Fruit fly (Drosophila melanogaster) whole organism, pupa: ENCODE data around the gene Mettl14.
A peak's percentile ranks its signal among the peaks of the same experiment; 100 is the strongest.

ENCODE experiments used
- CG10348 ChIP-seq: fragments of 200-800 bp; sonication (Bioruptor generic); IDR thresholded peaks from 2 replicates; pipeline ENCODE4 v1.3.6; 2022; ENCODE audit warnings: missing biosample characterization, missing genetic modification characterization
- CG12605 ChIP-seq: fragments of 200-800 bp; sonication (Bioruptor generic); IDR thresholded peaks from 2 replicates; pipeline ENCODE4 v1.3.6; 2022; ENCODE audit warnings: missing biosample characterization, missing genetic modification characterization
- CG13204 ChIP-seq: fragments of 200-800 bp; sonication (Bioruptor generic); optimal IDR thresholded peaks from 2 replicates; lab custom pipeline; 2018; ENCODE audit warnings: missing biosample characterization, mild to moderate bottlenecking, missing genetic modification characterization, moderate library complexity
- CG14655 ChIP-seq: fragments of 200-800 bp; sonication (Bioruptor generic); optimal IDR thresholded peaks from 3 replicates; lab custom pipeline; 2017; ENCODE audit warnings: mild to moderate bottlenecking, missing biosample characterization, missing genetic modification reagents, missing genetic modification characterization
- CG15710 ChIP-seq: fragments of 200-800 bp; sonication (Bioruptor generic); optimal IDR thresholded peaks from 2 replicates; lab custom pipeline; 2018; ENCODE audit warnings: missing biosample characterization, mild to moderate bottlenecking, missing genetic modification characterization, moderate library complexity
- CG17806 ChIP-seq: fragments of 200-800 bp; sonication (Bioruptor generic); optimal IDR thresholded peaks from 2 replicates; lab custom pipeline; 2018; ENCODE audit warnings: missing biosample characterization, mild to moderate bottlenecking, missing genetic modification characterization, moderate library complexity
- CG32121 ChIP-seq: fragments of 200-800 bp; sonication (Bioruptor generic); IDR thresholded peaks from 2 replicates; pipeline ENCODE4 v1.3.6; 2022; ENCODE audit warnings: missing biosample characterization, missing genetic modification characterization
- CG34367 ChIP-seq: fragments of 200-800 bp; sonication (Bioruptor generic); optimal IDR thresholded peaks from 2 replicates; lab custom pipeline; 2018; ENCODE audit warnings: missing biosample characterization, mild to moderate bottlenecking, missing genetic modification characterization
- CG4496 ChIP-seq: fragments of 200-800 bp; sonication (Bioruptor generic); IDR thresholded peaks from 3 replicates; pipeline ENCODE4 v1.3.6; 2022; ENCODE audit warnings: missing biosample characterization, missing genetic modification characterization
- CG8159 ChIP-seq: fragments of 200-800 bp; sonication (Bioruptor generic); optimal IDR thresholded peaks from 3 replicates; lab custom pipeline; 2018; ENCODE audit warnings: missing biosample characterization, mild to moderate bottlenecking, missing genetic modification characterization, moderate library complexity
- CG8301 ChIP-seq: fragments of 200-800 bp; sonication (Bioruptor generic); optimal IDR thresholded peaks from 2 replicates; lab custom pipeline; 2018; ENCODE audit warnings: missing biosample characterization, mild to moderate bottlenecking, missing genetic modification characterization
- CG9948 ChIP-seq: fragments of 200-800 bp; sonication (Bioruptor generic); optimal IDR thresholded peaks from 2 replicates; lab custom pipeline; 2018; ENCODE audit warnings: missing biosample characterization, mild to moderate bottlenecking, missing genetic modification characterization, moderate library complexity
- D1 ChIP-seq: fragments of 200-800 bp; sonication (Bioruptor generic); optimal IDR thresholded peaks from 2 replicates; lab custom pipeline; 2018; ENCODE audit warnings: missing biosample characterization, mild to moderate bottlenecking, missing genetic modification characterization, moderate library complexity
- EcR ChIP-seq: fragments of 200-800 bp; sonication (Bioruptor generic); optimal IDR thresholded peaks from 3 replicates; lab custom pipeline; 2019; ENCODE audit warnings: missing biosample characterization, missing genetic modification characterization, mild to moderate bottlenecking, moderate library complexity, missing genetic modification reagents
- Ets98B ChIP-seq: fragments of 200-800 bp; sonication (Bioruptor generic); IDR thresholded peaks from 2 replicates; pipeline ENCODE4 v1.3.6; 2022; ENCODE audit warnings: missing biosample characterization, missing genetic modification characterization
- Pif1A ChIP-seq: fragments of 200-800 bp; sonication (Bioruptor generic); optimal IDR thresholded peaks from 3 replicates; lab custom pipeline; 2016; ENCODE audit warnings: missing biosample characterization, missing genetic modification characterization
- Pif1B ChIP-seq: fragments of 200-800 bp; sonication (Bioruptor generic); optimal IDR thresholded peaks from 3 replicates; lab custom pipeline; 2016; ENCODE audit warnings: missing biosample characterization, missing genetic modification characterization
- Snoo ChIP-seq: fragments of 200-800 bp; sonication (Bioruptor generic); optimal IDR thresholded peaks from 3 replicates; lab custom pipeline; 2017; ENCODE audit warnings: missing biosample characterization, mild to moderate bottlenecking, missing genetic modification characterization, inconsistent platforms
- fd96Ca ChIP-seq: fragments of 200-800 bp; sonication (Bioruptor generic); IDR thresholded peaks from 3 replicates; pipeline ENCODE4 v1.3.6; 2022; ENCODE audit warnings: missing biosample characterization, missing genetic modification characterization
- gl ChIP-seq: fragments of 200-800 bp; sonication (Bioruptor generic); optimal IDR thresholded peaks from 2 replicates; lab custom pipeline; 2018; ENCODE audit warnings: missing biosample characterization, mild to moderate bottlenecking, missing genetic modification characterization
- rn ChIP-seq: fragments of 200-800 bp; sonication (Bioruptor generic); IDR thresholded peaks from 2 replicates; pipeline ENCODE4 v1.3.6; 2022; ENCODE audit warnings: missing biosample characterization, missing genetic modification characterization

Gene Mettl14

DNA sequence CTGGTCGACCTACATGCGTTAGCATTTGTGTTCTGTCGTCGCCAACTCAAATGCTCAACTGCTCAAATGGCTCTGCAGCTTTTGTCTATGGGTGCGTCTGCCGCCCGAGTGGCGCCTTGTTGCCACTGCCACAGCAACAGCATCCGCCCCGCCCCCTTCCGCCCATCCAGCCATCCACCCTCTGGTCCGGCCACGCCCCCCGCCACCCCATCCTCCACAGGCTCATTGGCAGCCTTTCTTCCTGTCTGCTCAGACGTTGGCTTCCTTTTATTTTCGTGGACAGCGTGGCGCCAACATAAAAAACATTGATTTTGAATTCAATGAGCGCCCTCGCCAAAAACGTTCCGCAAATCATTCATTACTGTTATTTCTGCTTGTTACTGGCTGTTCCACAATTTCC, 25.4 kb downstream of the Mettl14 start:
- no peak for TF ChIP-seq CG8301 (tag; lab: Kevin White, UChicago)
- TF ChIP-seq CG32121 (GFP tag; lab: Robert Waterston, UW) = no peak
- TF ChIP-seq CG17806 (tag; lab: Kevin White, UChicago) = no peak
- no peak for TF ChIP-seq EcR (GFP tag; lab: Kevin White, UChicago)
- TF ChIP-seq CG8159 (tag; lab: Kevin White, UChicago) = no peak

DNA sequence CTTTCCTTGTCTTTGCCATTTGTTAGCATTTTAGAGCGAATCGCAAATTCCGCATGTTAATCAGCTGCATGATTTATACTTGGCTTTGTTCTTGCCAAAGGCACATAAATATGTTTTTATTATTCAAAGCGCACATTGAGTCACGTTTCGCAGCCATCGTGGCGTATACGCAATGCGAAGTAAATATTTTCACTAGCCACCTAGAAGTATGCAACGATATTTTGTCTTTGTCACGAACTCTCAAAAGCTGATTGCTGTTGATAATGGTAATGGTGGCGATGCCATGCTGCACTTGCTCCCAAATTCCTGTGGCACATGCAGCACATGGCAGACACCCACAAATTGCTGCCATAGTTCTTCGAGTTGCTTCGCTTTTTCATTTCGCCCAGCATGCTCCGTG, 26.5 kb downstream of the Mettl14 start:
- no peak for TF ChIP-seq CG8301 (tag; lab: Kevin White, UChicago)
- no peak for TF ChIP-seq CG15710 (tag; lab: Kevin White, UChicago)
- no peak for TF ChIP-seq CG17806 (tag; lab: Kevin White, UChicago)
- no peak for TF ChIP-seq CG8159 (tag; lab: Kevin White, UChicago)
- TF ChIP-seq Pif1A (GFP tag; lab: Kevin White, UChicago) = peak; percentile 11
- no peak for TF ChIP-seq CG10348 (GFP tag; lab: Robert Waterston, UW)
- no peak for TF ChIP-seq CG12605 (GFP tag; lab: Robert Waterston, UW)
- no peak for TF ChIP-seq rn
- TF ChIP-seq CG9948 (tag; lab: Kevin White, UChicago) = no peak
- TF ChIP-seq EcR (GFP tag; lab: Kevin White, UChicago) = no peak
- no peak for TF ChIP-seq Pif1B (GFP tag; lab: Kevin White, UChicago)
- no peak for TF ChIP-seq CG32121 (GFP tag; lab: Robert Waterston, UW)
- TF ChIP-seq Snoo = no peak
- no peak for TF ChIP-seq gl (tag; lab: Kevin White, UChicago)
- no peak for TF ChIP-seq D1
- peak; percentile 4 for TF ChIP-seq CG34367 (tag; lab: Kevin White, UChicago)
- peak; percentile 81 for TF ChIP-seq CG4496 (GFP tag; lab: Robert Waterston, UW)
- no peak for TF ChIP-seq fd96Ca (GFP tag; lab: Robert Waterston, UW)
- no peak for TF ChIP-seq CG13204 (GFP tag; lab: Kevin White, UChicago)
- TF ChIP-seq CG14655 (GFP tag; lab: Kevin White, UChicago) = peak; percentile 6
- TF ChIP-seq Ets98B (GFP tag; lab: Robert Waterston, UW) = 0 out of 2 replicates have a peak, but pooled peaks have one; percentile 9

DNA sequence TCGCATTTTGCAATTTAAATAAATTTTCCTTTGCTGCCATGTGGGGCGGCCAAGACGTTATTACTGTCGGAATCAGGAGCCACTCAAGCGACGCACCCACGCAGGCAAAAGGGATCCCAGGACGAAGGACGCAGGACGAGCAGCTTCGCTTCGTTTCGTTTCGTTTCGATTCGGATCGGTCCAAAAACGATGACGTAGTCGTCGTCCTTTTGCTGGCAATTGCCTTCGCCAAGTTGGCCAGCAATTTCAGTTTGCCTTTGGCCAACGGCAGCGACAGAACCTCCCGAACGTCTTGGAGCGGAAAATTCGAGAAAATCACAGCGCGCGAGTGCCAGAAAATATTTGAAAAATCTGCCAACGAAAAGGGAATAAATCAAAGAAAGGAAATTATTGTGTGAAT, 29.8 kb downstream of the Mettl14 start, which contains the start of gene witty:
Gene witty, plus strand, starts transcription at position 249 of the 400 bp plus-strand sequence.
- TF ChIP-seq CG32121 (GFP tag; lab: Robert Waterston, UW) (no peak), Pif1B (GFP tag; lab: Kevin White, UChicago) (no peak), CG14655 (GFP tag; lab: Kevin White, UChicago) (no peak), rn (no peak), CG8159 (tag; lab: Kevin White, UChicago) (no peak), Ets98B (GFP tag; lab: Robert Waterston, UW) (no peak), EcR (GFP tag; lab: Kevin White, UChicago) (no peak), CG17806 (tag; lab: Kevin White, UChicago) (no peak), CG34367 (tag; lab: Kevin White, UChicago) (no peak), fd96Ca (GFP tag; lab: Robert Waterston, UW) (no peak), CG15710 (tag; lab: Kevin White, UChicago) (no peak), Pif1A (GFP tag; lab: Kevin White, UChicago) (no peak), D1 (no peak), CG4496 (GFP tag; lab: Robert Waterston, UW) (no peak), CG12605 (GFP tag; lab: Robert Waterston, UW) (no peak), Snoo (no peak), CG8301 (tag; lab: Kevin White, UChicago) (no peak), CG9948 (tag; lab: Kevin White, UChicago) (no peak)
- TF ChIP-seq, all 21 proteins: peak for 0

DNA sequence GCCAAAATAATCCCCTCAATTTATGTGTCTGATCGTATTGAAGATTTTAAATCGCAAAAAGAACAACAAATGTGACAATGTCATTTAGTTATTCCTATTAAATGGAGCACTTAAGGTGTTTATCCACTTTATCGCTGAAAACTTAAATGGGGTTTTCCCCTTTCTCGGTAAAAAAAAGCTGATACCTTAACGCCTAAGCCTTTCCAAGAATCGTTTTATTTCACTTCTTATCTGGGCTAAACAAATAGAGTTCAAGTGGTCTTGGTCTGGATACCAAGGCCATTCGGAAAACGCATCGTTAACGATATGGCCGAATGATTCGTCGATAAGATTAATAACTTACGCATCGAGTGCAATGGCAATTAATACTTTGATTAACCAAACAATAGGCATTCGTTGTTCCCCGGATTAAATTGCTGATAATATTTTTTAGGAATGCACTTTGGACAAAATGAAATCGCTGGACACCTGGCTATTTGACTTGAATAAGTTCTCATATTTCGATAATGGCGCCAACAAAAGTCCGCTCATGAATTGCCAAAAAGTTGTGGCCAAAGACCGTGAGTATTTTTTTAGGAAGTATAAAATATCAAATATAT, 31.6 kb downstream of the Mettl14 start:
- no peak for TF ChIP-seq gl (tag; lab: Kevin White, UChicago)
- no peak for TF ChIP-seq Snoo
- TF ChIP-seq fd96Ca (GFP tag; lab: Robert Waterston, UW) = no peak
- TF ChIP-seq CG13204 (GFP tag; lab: Kevin White, UChicago) = no peak
- TF ChIP-seq CG4496 (GFP tag; lab: Robert Waterston, UW) = no peak
- TF ChIP-seq Ets98B (GFP tag; lab: Robert Waterston, UW) = no peak
- TF ChIP-seq rn = no peak
- TF ChIP-seq CG8159 (tag; lab: Kevin White, UChicago) = no peak

DNA sequence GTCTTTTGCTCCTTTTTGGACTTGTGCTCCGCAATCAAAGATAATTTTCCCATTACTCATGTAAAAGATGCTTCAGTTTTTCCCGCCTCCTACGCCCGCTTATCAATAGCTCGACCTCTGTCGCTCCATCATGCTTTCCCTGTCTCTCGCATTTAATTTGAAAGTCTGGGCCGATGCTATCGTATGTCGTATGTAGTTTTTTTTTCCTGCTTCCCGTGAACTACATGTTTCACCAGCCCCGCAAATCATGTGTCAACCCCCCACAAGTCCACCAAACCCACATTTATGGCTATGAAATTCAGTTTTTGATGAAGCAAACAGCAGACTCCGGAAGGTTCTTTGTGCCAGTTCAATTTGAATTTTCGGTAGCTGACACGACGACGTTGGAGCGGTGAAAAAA, 34.2 kb downstream of the Mettl14 start, which contains the start of gene CG14273:
Gene CG14273, plus strand, starts transcription at position 301 of the 400 bp plus-strand sequence.
- TF ChIP-seq CG13204 (GFP tag; lab: Kevin White, UChicago) = no peak
- no peak for TF ChIP-seq CG8159 (tag; lab: Kevin White, UChicago)
- TF ChIP-seq gl (tag; lab: Kevin White, UChicago) = no peak
- TF ChIP-seq CG34367 (tag; lab: Kevin White, UChicago) = no peak
- TF ChIP-seq CG10348 (GFP tag; lab: Robert Waterston, UW) = no peak
- TF ChIP-seq, all 21 proteins: peak for 0

DNA sequence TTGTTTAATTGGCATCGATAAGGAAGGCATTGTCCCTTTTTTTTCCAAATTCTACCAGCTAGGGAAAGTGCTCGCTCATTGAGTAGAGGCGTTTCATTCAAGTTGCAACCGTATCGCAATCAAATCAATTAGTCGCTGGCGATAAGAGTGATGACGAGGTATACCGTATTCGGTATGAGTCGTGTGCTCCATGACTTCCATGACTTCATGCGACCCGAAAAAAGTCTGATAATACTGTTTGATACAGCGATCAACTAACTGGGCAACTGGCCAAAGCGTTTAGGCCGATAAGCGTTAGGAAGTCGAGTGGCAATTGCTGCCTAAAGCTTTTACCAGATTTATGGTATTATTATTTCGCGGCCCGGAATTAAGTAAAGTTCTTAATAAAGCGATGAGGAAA, 36.3 kb downstream of the Mettl14 start:
- TF ChIP-seq CG14655 (GFP tag; lab: Kevin White, UChicago) = no peak
- no peak for TF ChIP-seq rn
